Fruit fly (Drosophila melanogaster) whole organism, embryonic: Measurements from ENCODE around the gene CG13949.

Experiments
- BEAF-32 ChIP-seq: fragments of 200-800 bp; sonication (Bioruptor generic); optimal IDR thresholded peaks from 3 replicates; lab custom pipeline; 2017; ENCODE audit warnings: missing biosample characterization, missing genetic modification characterization, mild to moderate bottlenecking, moderate library complexity, missing genetic modification reagents
- CG10321 ChIP-seq: fragments of 200-800 bp; sonication (Bioruptor generic); IDR thresholded peaks from 2 replicates; pipeline ENCODE4 v1.3.6; 2022; ENCODE audit warnings: missing biosample characterization, missing genetic modification characterization
- CG10366 ChIP-seq: fragments of 200-800 bp; sonication (Bioruptor generic); IDR thresholded peaks from 2 replicates; pipeline ENCODE4 v1.3.6; 2022; ENCODE audit warnings: missing biosample characterization, missing genetic modification characterization
- CG10543 ChIP-seq: fragments of 200-800 bp; sonication (Bioruptor generic); optimal IDR thresholded peaks from 3 replicates; lab custom pipeline; 2017; ENCODE audit warnings: missing biosample characterization, mild to moderate bottlenecking, missing genetic modification characterization, moderate library complexity
- CG10959 ChIP-seq: fragments of 200-800 bp; sonication (Bioruptor generic); IDR thresholded peaks from 2 replicates; pipeline ENCODE4 v1.3.6; 2022; ENCODE audit warnings: missing biosample characterization, missing genetic modification characterization
- CG10979 ChIP-seq: fragments of 200-800 bp; sonication (Bioruptor generic); optimal IDR thresholded peaks from 2 replicates; lab custom pipeline; 2018; ENCODE audit warnings: missing biosample characterization, mild to moderate bottlenecking, missing genetic modification characterization, moderate library complexity
- CG11723 ChIP-seq: fragments of 200-800 bp; sonication (Bioruptor generic); optimal IDR thresholded peaks from 2 replicates; lab custom pipeline; 2017; ENCODE audit warnings: missing biosample characterization, mild to moderate bottlenecking, missing genetic modification characterization
- CG12219 ChIP-seq: fragments of 200-800 bp; sonication (Bioruptor generic); optimal IDR thresholded peaks from 3 replicates; lab custom pipeline; 2018; ENCODE audit warnings: missing biosample characterization, mild to moderate bottlenecking, missing genetic modification characterization
- CG1792 ChIP-seq: fragments of 200-800 bp; sonication (Bioruptor generic); optimal IDR thresholded peaks from 2 replicates; lab custom pipeline; 2016; ENCODE audit warnings: missing biosample characterization, missing genetic modification characterization
- CG18764 ChIP-seq: fragments of 200-800 bp; sonication (Bioruptor generic); optimal IDR thresholded peaks from 3 replicates; lab custom pipeline; 2016; ENCODE audit warnings: missing biosample characterization, missing genetic modification characterization
- CG31365 ChIP-seq: fragments of 200-800 bp; sonication (Bioruptor generic); optimal IDR thresholded peaks from 2 replicates; lab custom pipeline; 2018; ENCODE audit warnings: missing biosample characterization, mild to moderate bottlenecking, missing genetic modification characterization
- CG32767 ChIP-seq: fragments of 200-800 bp; sonication (Bioruptor generic); IDR thresholded peaks from 2 replicates; pipeline ENCODE4 v1.3.6; 2022; ENCODE audit warnings: missing biosample characterization, missing genetic modification characterization
- CG3847 ChIP-seq: fragments of 200-800 bp; sonication (Bioruptor generic); IDR thresholded peaks from 2 replicates; pipeline ENCODE4 v1.3.6; 2022; ENCODE audit warnings: missing biosample characterization, missing genetic modification characterization
- CG4707 ChIP-seq: fragments of 200-800 bp; sonication (Bioruptor generic); optimal IDR thresholded peaks from 2 replicates; lab custom pipeline; 2018; ENCODE audit warnings: missing biosample characterization, mild to moderate bottlenecking, missing genetic modification characterization, moderate library complexity
- CG6175 ChIP-seq: fragments of 200-800 bp; sonication (Bioruptor generic); IDR thresholded peaks from 3 replicates; pipeline ENCODE4 v1.3.6; 2022; ENCODE audit warnings: missing biosample characterization, missing genetic modification characterization
- CG6791 ChIP-seq: fragments of 200-800 bp; sonication (Bioruptor generic); IDR thresholded peaks from 3 replicates; pipeline ENCODE4 v1.3.6; 2022; ENCODE audit warnings: missing biosample characterization, missing genetic modification characterization; ENCODE audit not compliant: partially characterized antibody
- CG6813 ChIP-seq: fragments of 200-800 bp; sonication (Bioruptor generic); optimal IDR thresholded peaks from 2 replicates; lab custom pipeline; 2017; ENCODE audit warnings: missing biosample characterization, missing genetic modification characterization, mild to moderate bottlenecking, moderate library complexity, missing genetic modification reagents
- CoRest ChIP-seq: fragments of 200-800 bp; sonication (Bioruptor generic); optimal IDR thresholded peaks from 3 replicates; lab custom pipeline; 2018; ENCODE audit warnings: missing biosample characterization, mild to moderate bottlenecking, missing genetic modification characterization, moderate library complexity
- Doc3 ChIP-seq: fragments of 200-800 bp; sonication (Bioruptor generic); IDR thresholded peaks from 3 replicates; pipeline ENCODE4 v1.3.6; 2022; ENCODE audit warnings: missing biosample characterization, missing genetic modification characterization; ENCODE audit not compliant: partially characterized antibody
- Dp ChIP-seq: fragments of 200-800 bp; sonication (Bioruptor generic); optimal IDR thresholded peaks from 2 replicates; lab custom pipeline; 2018; ENCODE audit warnings: missing biosample characterization, mild to moderate bottlenecking, missing genetic modification characterization, moderate library complexity
- ERR ChIP-seq: fragments of 200-800 bp; sonication (Bioruptor generic); optimal IDR thresholded peaks from 2 replicates; lab custom pipeline; 2016; ENCODE audit warnings: missing biosample characterization, missing genetic modification characterization
- Eip74EF ChIP-seq, 2 experiments: fragments of 200-800 bp in 1 of 2; fragments of >200 bp in 1 of 2; sonication (Bioruptor generic) in 1 of 2; optimal IDR thresholded peaks; 2 replicates each; lab custom pipeline; 2017 to 2019; ENCODE audit warnings: missing biosample characterization in 2 of 2, missing genetic modification characterization in 2 of 2, mild to moderate bottlenecking in 1 of 2, moderate library complexity in 1 of 2
- Fer1 ChIP-seq: fragments of 200-800 bp; sonication (Bioruptor generic); optimal IDR thresholded peaks from 2 replicates; lab custom pipeline; 2017; ENCODE audit warnings: missing biosample characterization, mild to moderate bottlenecking, missing genetic modification characterization
- Hsf ChIP-seq: fragments of 200-800 bp; sonication (Bioruptor generic); optimal IDR thresholded peaks from 3 replicates; lab custom pipeline; 2016; ENCODE audit warnings: missing biosample characterization, missing genetic modification characterization
- Lhr ChIP-seq: fragments of 200-800 bp; sonication (Bioruptor generic); optimal IDR thresholded peaks from 3 replicates; lab custom pipeline; 2017; ENCODE audit warnings: mild to moderate bottlenecking, missing biosample characterization, missing genetic modification reagents, missing genetic modification characterization
- Nf-YA ChIP-seq: fragments of 200-800 bp; sonication (Bioruptor generic); IDR thresholded peaks from 2 replicates; pipeline ENCODE4 v1.3.6; 2022; ENCODE audit warnings: missing biosample characterization, missing genetic modification characterization
- Rfx ChIP-seq: fragments of 200-800 bp; sonication (Bioruptor generic); IDR thresholded peaks from 2 replicates; pipeline ENCODE4 v1.3.6; 2022; ENCODE audit warnings: missing biosample characterization, missing genetic modification characterization
- Ssrp ChIP-seq: fragments of 200-800 bp; sonication (Bioruptor generic); optimal IDR thresholded peaks from 2 replicates; lab custom pipeline; 2018; ENCODE audit warnings: missing biosample characterization, mild to moderate bottlenecking, missing genetic modification characterization, moderate library complexity
- Xrp1 ChIP-seq: fragments of 200-800 bp; sonication (Bioruptor generic); IDR thresholded peaks from 2 replicates; pipeline ENCODE4 v1.3.6; 2022; ENCODE audit warnings: missing biosample characterization, missing genetic modification characterization
- abd-A ChIP-seq: fragments of 200-800 bp; sonication (Bioruptor generic); optimal IDR thresholded peaks from 3 replicates; lab custom pipeline; 2019; ENCODE audit warnings: missing biosample characterization, mild to moderate bottlenecking, missing genetic modification characterization, moderate library complexity
- amos ChIP-seq: fragments of 200-800 bp; sonication (Bioruptor generic); IDR thresholded peaks from 2 replicates; pipeline ENCODE4 v1.3.6; 2022; ENCODE audit warnings: missing biosample characterization, missing genetic modification characterization; ENCODE audit not compliant: partially characterized antibody
- ap ChIP-seq: fragments of 200-800 bp; sonication (Bioruptor generic); IDR thresholded peaks from 2 replicates; pipeline ENCODE4 v1.3.6; 2022; ENCODE audit warnings: missing biosample characterization, missing genetic modification characterization
- ase ChIP-seq: fragments of 200-800 bp; sonication (Bioruptor generic); IDR thresholded peaks from 3 replicates; pipeline ENCODE4 v1.3.6; 2022; ENCODE audit warnings: missing biosample characterization, missing genetic modification characterization
- az2 ChIP-seq: fragments of 200-800 bp; sonication (Bioruptor generic); optimal IDR thresholded peaks from 3 replicates; lab custom pipeline; 2016; ENCODE audit warnings: missing biosample characterization, missing genetic modification characterization
- bab2 ChIP-seq: fragments of 200-800 bp; sonication (Bioruptor generic); optimal IDR thresholded peaks from 2 replicates; lab custom pipeline; 2016; ENCODE audit warnings: missing biosample characterization, missing genetic modification characterization
- bigmax ChIP-seq: fragments of 200-800 bp; sonication (Bioruptor generic); optimal IDR thresholded peaks from 2 replicates; lab custom pipeline; 2018; ENCODE audit warnings: missing biosample characterization, mild to moderate bottlenecking, missing genetic modification characterization
- bowl ChIP-seq: fragments of 200-800 bp; sonication (Bioruptor generic); IDR thresholded peaks from 2 replicates; pipeline ENCODE4 v1.3.6; 2022; ENCODE audit warnings: missing biosample characterization, missing genetic modification characterization
- cad ChIP-seq: fragments of >200 bp; optimal IDR thresholded peaks from 2 replicates; lab custom pipeline; 2017; ENCODE audit warnings: missing biosample characterization, missing genetic modification characterization
- chif ChIP-seq, 2 experiments: fragments of 200-800 bp; sonication (Bioruptor generic); optimal IDR thresholded peaks; 3 replicates each; lab custom pipeline; 2016; ENCODE audit warnings: missing biosample characterization in 2 of 2, missing genetic modification characterization in 2 of 2
- en ChIP-seq: fragments of 200-800 bp; sonication (Bioruptor generic); optimal IDR thresholded peaks from 2 replicates; lab custom pipeline; 2016; ENCODE audit warnings: missing biosample characterization, missing genetic modification characterization
- eve ChIP-seq, 2 experiments: fragments of >200 bp; optimal IDR thresholded peaks; 2 replicates each; lab custom pipeline; 2017; ENCODE audit warnings: missing biosample characterization in 2 of 2, missing genetic modification characterization in 2 of 2
- ftz-f1 ChIP-seq: fragments of 200-800 bp; sonication (Bioruptor generic); optimal IDR thresholded peaks from 2 replicates; lab custom pipeline; 2016; ENCODE audit warnings: missing biosample characterization, missing genetic modification characterization
- gce ChIP-seq: fragments of 200-800 bp; sonication (Bioruptor generic); IDR thresholded peaks from 3 replicates; pipeline ENCODE4 v1.3.6; 2022; ENCODE audit warnings: missing biosample characterization, missing genetic modification characterization
- gfzf ChIP-seq: fragments of 200-800 bp; sonication (Bioruptor generic); optimal IDR thresholded peaks from 2 replicates; lab custom pipeline; 2016; ENCODE audit warnings: missing biosample characterization, mild to moderate bottlenecking, missing genetic modification characterization, moderate library complexity
- ind ChIP-seq: fragments of 200-800 bp; sonication (Bioruptor generic); optimal IDR thresholded peaks from 3 replicates; lab custom pipeline; 2016; ENCODE audit warnings: missing biosample characterization, missing genetic modification characterization
- jumu ChIP-seq: fragments of 200-800 bp; sonication (Bioruptor generic); optimal IDR thresholded peaks from 3 replicates; lab custom pipeline; 2016; ENCODE audit warnings: missing biosample characterization, missing genetic modification characterization
- nerfin-1 ChIP-seq: fragments of 200-800 bp; sonication (Bioruptor generic); optimal IDR thresholded peaks from 3 replicates; lab custom pipeline; 2019; ENCODE audit warnings: missing biosample characterization, mild to moderate bottlenecking, missing genetic modification characterization, moderate library complexity
- nerfin-2 ChIP-seq: fragments of 200-800 bp; sonication (Bioruptor generic); IDR thresholded peaks from 2 replicates; pipeline ENCODE4 v1.3.6; 2022; ENCODE audit warnings: missing biosample characterization, missing genetic modification characterization; ENCODE audit not compliant: partially characterized antibody
- tin ChIP-seq: fragments of 200-800 bp; sonication (Bioruptor generic); optimal IDR thresholded peaks from 3 replicates; lab custom pipeline; 2016; ENCODE audit warnings: missing biosample characterization, missing genetic modification characterization
- tup ChIP-seq: fragments of 200-800 bp; sonication (Bioruptor generic); optimal IDR thresholded peaks from 2 replicates; lab custom pipeline; 2016; ENCODE audit warnings: missing biosample characterization, mild to moderate bottlenecking, missing genetic modification characterization, moderate library complexity

Gene CG13949

dm6 chr2L:825768-826263 lies 29.3 kb upstream of the CG13949 start, which contains the start of the genes CG3862 and dock (continued):
- TF ChIP-seq tup (GFP tag; lab: Kevin White, UChicago) = no peak
- TF ChIP-seq CG6791 (GFP tag; lab: Robert Waterston, UW) = peak; percentile 99
- no peak for TF ChIP-seq CG12219 (GFP tag; lab: Kevin White, UChicago)
- peak; percentile 97 for TF ChIP-seq nerfin-2 (GFP tag; lab: Robert Waterston, UW)
- TF ChIP-seq ind (GFP tag; lab: Kevin White, UChicago) = peak; percentile 39
- no peak for TF ChIP-seq abd-A (tag; lab: Kevin White, UChicago)
- peak; percentile 62 for TF ChIP-seq bigmax
- peak; percentile 64 for TF ChIP-seq jumu (GFP tag; lab: Kevin White, UChicago)
- peak; percentile 7 to 28 for TF ChIP-seq chif (GFP tag; optimal IDR thresholded peaks at IDR 0.05; lab: Kevin White, UChicago)
- no peak for TF ChIP-seq bowl (GFP tag; lab: Robert Waterston, UW)
- TF ChIP-seq Hsf (GFP tag; lab: Kevin White, UChicago) = peak; percentile 51
- peak; percentile 71 for TF ChIP-seq Rfx (GFP tag; lab: Robert Waterston, UW)
- TF ChIP-seq gce (GFP tag; lab: Robert Waterston, UW) = no peak
- TF ChIP-seq Lhr (GFP tag; lab: Kevin White, UChicago) = peak; percentile 21
- peak; percentile 45; the same call in 1 of the 2 replicates for TF ChIP-seq Xrp1 (GFP tag; lab: Robert Waterston, UW)
- TF ChIP-seq Fer1 (GFP tag; lab: Kevin White, UChicago) = peak; percentile 67
- peak; percentile 3 for TF ChIP-seq CG6813 (GFP tag; lab: Kevin White, UChicago)
- TF ChIP-seq cad (GFP tag; lab: Kevin White, UChicago) = no peak
- TF ChIP-seq CG6175 = peak; percentile 51; the same call in 1 of the 3 replicates
- peak; percentile 32 for TF ChIP-seq CoRest (tag; lab: Kevin White, UChicago)
- 0 out of 2 replicates have a peak, but pooled peaks have one; percentile 15 for TF ChIP-seq CG32767
- TF ChIP-seq az2 (GFP tag; lab: Kevin White, UChicago) = no peak
- TF ChIP-seq CG10979 (tag; lab: Kevin White, UChicago) = peak; percentile 43
- peak; percentile 33 for TF ChIP-seq CG18764
- peak; percentile 26 for TF ChIP-seq CG1792
- TF ChIP-seq bab2 (GFP tag; lab: Kevin White, UChicago) = peak; percentile 38
- TF ChIP-seq ftz-f1 (GFP tag; lab: Kevin White, UChicago) = peak; percentile 74
- TF ChIP-seq tin = peak; percentile 58
- TF ChIP-seq eve (GFP tag; optimal IDR thresholded peaks at IDR 0.05; lab: Kevin White, UChicago) = no peak
- TF ChIP-seq amos (GFP tag; lab: Robert Waterston, UW) = peak; percentile 95
- no peak for TF ChIP-seq Ssrp (tag; lab: Kevin White, UChicago)
- TF ChIP-seq CG10959 = no peak
- peak; percentile 95 for TF ChIP-seq BEAF-32 (GFP tag; lab: Kevin White, UChicago)
- TF ChIP-seq CG10366 (GFP tag; lab: Robert Waterston, UW) = no peak
- no peak for TF ChIP-seq CG11723 (GFP tag; lab: Kevin White, UChicago)
- TF ChIP-seq CG10321 (GFP tag; lab: Robert Waterston, UW) = 0 out of 2 replicates have a peak, but pooled peaks have one; percentile 26
- TF ChIP-seq Eip74EF (GFP tag; optimal IDR thresholded peaks at IDR 0.05; lab: Kevin White, UChicago) = peak in 1 of 2 experiments; percentile 66
- peak; percentile 66 for TF ChIP-seq CG3847 (GFP tag; lab: Robert Waterston, UW)
- TF ChIP-seq ERR = peak; percentile 51
- no peak for TF ChIP-seq CG31365 (tag; lab: Kevin White, UChicago)
- peak; percentile 74 for TF ChIP-seq Dp
- no peak for TF ChIP-seq CG4707
- peak; percentile 6 for TF ChIP-seq nerfin-1 (tag; lab: Kevin White, UChicago)
- no peak for TF ChIP-seq en (GFP tag; lab: Kevin White, UChicago)
- 0 out of 2 replicates have a peak, but pooled peaks have one; percentile 8 for TF ChIP-seq Nf-YA (GFP tag; lab: Robert Waterston, UW)
- TF ChIP-seq CG10543 (GFP tag; lab: Kevin White, UChicago) = peak; percentile 66
- no peak for TF ChIP-seq ase (GFP tag; lab: Robert Waterston, UW)
- no peak for TF ChIP-seq ap (GFP tag; lab: Robert Waterston, UW)
- TF ChIP-seq Doc3 (GFP tag; lab: Robert Waterston, UW) = peak; percentile 84
- peak; percentile 48 for TF ChIP-seq gfzf
